Worm (Caenorhabditis elegans) whole organism, L4/young adult: Measurements from ENCODE around the gene F55H2.5.

ENCODE experiments used
- W03F9.2 ChIP-seq: fragments of 150-350 bp; optimal IDR thresholded peaks from 2 replicates; lab custom pipeline; 2014; ENCODE audit warnings: missing biosample characterization, missing genetic modification characterization
- dao-5 ChIP-seq: sonication (generic microtip); optimal IDR thresholded peaks from 2 replicates; lab custom pipeline; 2016; ENCODE audit warnings: missing genotype, missing genetic modification characterization, moderate library complexity, missing compliant biosample characterization
- him-1 ChIP-seq: sonication (generic microtip); optimal IDR thresholded peaks from 2 replicates; lab custom pipeline; 2016; ENCODE audit warnings: missing genotype, missing genetic modification reagents, missing genetic modification characterization, missing compliant biosample characterization

F55H2.5 gene

DNA sequence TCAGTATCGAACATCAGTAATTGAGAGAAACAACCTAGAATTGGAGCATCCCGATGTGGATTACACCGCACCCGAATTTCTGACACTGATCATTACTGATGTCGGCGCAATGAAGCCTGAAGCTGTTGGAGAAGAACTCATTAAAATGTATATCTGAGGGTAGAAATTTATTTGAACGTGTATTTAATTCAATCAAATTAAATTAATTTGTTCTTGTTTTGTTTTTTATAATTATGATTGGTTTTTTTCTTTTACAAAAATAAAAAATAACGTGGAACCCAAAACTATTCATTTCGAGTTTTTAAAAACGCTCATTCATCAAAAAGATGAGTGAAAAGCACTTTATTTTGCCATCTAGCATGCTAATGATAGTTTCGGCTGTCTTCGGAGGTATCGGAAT is 32.9 kb downstream of the F55H2.5 start, which contains the start of gene ZK1098.9:
Gene ZK1098.9, plus strand, starts transcription at position 301 of the 400 bp plus-strand sequence.
- TF ChIP-seq W03F9.2 (no peak), him-1 (tag; lab: Kevin White, UChicago) (no peak)

DNA sequence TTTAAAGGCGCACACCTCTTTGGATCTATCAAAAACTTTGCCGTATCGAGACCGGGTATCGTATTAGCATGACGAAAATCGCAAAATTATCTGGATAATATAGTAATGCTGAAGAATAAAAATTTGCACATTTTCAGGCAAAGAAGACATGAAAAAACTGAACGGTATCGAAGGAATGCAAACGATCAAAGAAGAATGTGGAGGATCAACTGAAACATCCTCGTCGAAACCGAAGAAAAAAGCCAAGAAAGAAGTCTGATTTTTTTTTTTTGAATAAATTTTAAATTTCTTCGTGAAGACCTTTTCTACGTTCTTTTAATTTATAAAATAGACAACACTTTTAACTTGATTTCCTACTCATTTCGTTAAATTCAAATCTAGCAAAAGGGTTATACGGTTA is 33.5 kb downstream of the F55H2.5 start, which contains the start of gene ZK1098.12:
Gene ZK1098.12, plus strand, starts transcription at position 301 of the 400 bp plus-strand sequence.
- TF ChIP-seq dao-5 (tag; lab: Kevin White, UChicago) (no peak), W03F9.2 (no peak), him-1 (tag; lab: Kevin White, UChicago) (no peak)

DNA sequence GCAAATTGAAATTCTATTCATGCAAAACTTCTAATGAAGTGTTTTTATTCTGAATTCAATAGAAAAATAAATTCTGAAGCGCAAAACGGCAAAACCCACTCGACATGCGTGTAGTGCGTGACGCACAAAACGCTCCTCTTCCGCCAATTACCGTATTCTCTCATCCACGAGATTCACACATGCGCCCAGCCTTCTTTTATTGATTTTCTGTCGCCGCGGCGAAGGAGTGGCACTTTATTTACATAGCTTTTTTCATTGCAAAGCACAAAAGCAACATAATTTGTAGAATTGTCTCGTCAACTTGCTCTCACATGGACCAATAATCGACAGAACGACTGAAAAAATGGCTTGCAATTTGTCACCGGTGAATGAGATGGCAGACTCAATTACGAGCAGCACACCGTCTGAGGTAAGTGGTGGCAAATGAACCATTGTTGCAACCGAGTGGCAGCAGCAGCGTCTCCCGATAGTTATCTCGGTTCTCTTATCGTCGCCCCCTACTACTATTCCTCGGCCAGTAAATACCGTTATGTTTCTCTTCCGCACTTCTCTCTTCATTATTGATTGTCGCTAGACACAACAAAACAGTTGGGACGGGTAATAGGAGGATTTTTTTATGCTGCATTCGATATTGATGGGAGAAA is 34.9 kb downstream of the F55H2.5 start, which contains the start of gene unc-16:
Gene unc-16, plus strand, starts transcription at position 243 of the 644 bp plus-strand sequence.
- TF ChIP-seq him-1 (tag; lab: Kevin White, UChicago) (peak; percentile 55), dao-5 (tag; lab: Kevin White, UChicago) (no peak), W03F9.2 (peak; percentile 84)

DNA sequence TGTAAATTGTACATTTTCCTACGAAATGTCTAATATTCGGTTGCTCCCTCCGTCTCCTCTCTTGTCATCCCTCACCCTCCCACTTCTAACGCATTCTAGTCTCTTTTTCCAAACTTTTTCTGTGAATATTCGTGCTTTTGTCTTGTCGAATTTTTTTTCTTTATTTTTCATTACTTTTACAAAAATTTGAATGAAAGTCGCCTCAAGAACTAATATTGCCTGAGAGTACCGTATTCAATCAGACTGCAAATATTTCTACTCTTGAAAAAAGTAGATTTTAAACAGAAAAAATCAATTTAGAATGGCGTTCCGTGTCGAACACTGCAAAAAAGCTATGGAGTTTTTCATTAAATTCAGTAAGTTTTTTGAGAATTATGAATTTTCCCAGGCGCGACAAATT is 45.0 kb downstream of the F55H2.5 start, which contains the start of gene ZK1098.11:
Gene ZK1098.11, plus strand, starts transcription at position 301 of the 400 bp plus-strand sequence.
- TF ChIP-seq him-1 (tag; lab: Kevin White, UChicago) (no peak), W03F9.2 (no peak), dao-5 (tag; lab: Kevin White, UChicago) (no peak)

DNA sequence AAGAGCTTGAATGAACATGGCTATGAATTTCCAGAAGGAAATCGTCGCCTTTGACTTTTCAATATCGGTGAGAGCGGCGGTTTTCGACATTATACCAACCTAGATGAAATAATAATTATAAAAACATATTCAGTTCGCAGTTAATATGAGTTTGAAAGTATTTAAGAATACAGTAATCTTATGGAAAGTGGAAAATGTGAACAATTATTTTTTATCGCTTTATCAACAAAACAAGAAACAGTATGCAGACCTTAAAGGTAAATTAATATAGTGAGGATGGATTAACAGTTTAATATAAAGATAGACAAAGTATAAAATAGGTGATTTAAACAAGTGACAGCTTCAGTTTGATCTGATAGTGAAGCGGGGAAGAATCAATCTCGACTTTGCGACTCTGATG is 47.2 kb downstream of the F55H2.5 start, which contains the start of gene C48B4.6:
Gene C48B4.6, minus strand, starts transcription at position 101 of the 400 bp plus-strand sequence.
- TF ChIP-seq dao-5 (tag; lab: Kevin White, UChicago): no peak
- TF ChIP-seq W03F9.2: no peak
- TF ChIP-seq him-1 (tag; lab: Kevin White, UChicago): no peak

DNA sequence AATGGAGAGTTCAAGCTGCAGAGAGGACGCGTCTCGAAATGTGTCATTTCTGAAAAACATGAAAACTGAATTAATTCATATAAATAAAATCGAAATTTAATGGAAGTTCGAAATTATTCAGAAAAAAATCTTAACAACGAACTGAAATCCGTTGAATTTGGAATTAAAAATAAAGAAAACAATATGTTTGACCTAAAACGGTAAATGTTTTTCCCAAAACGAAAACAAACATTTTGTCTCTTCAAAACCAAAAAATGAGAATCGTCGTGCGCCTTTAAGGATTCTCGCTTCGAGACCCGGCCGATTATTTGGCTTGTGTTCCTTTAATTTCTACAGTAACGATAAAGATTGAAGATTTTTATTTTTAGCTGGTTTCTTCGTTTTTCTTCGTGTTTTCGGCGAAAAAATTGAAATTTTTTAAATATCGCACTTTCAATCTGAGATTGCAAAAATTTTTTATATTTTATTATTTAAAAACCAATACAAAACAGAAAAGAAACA is 48.2 kb downstream of the F55H2.5 start, which contains the start of gene C48B4.7:
Gene C48B4.7, minus strand, starts transcription at position 51 of the 501 bp plus-strand sequence.
- no peak for TF ChIP-seq dao-5 (tag; lab: Kevin White, UChicago)
- TF ChIP-seq W03F9.2: peak; percentile 15

DNA sequence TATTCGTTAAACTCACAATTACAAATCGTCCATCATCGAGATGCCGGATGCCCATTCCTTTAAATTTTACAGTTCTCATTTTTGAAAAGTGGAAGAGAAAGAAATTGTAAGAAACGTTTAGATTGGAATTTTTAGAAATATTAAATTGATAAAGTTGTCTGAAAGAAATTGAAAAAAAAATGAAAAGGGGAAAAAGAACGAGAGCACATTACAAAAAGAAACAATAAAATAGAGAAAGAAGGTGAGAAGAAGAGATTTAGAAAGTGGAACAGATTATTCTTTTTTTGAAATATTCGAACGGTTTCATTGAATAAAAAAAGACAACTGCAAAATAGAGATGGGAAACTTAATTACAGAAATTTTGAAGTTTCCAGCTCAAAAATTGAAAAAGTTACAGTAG is 49.9 kb downstream of the F55H2.5 start, which contains the start of gene C48B4.8:
Gene C48B4.8, minus strand, starts transcription at position 101 of the 400 bp plus-strand sequence.
- TF ChIP-seq W03F9.2 (no peak), him-1 (tag; lab: Kevin White, UChicago) (no peak), dao-5 (tag; lab: Kevin White, UChicago) (no peak)
